Worm (Caenorhabditis elegans) whole organism, L3 larva: ENCODE data around the gene col-159.

Experiments
- ama-1 ChIP-seq: fragments of 150-350 bp; optimal IDR thresholded peaks from 2 replicates; lab custom pipeline; 2018
- egl-27 ChIP-seq: sonication (generic microtip); optimal IDR thresholded peaks from 4 replicates; lab custom pipeline; 2017; ENCODE audit warnings: missing biosample characterization, missing genetic modification reagents, missing genetic modification characterization
- fkh-10 ChIP-seq: sonication (generic microtip); optimal IDR thresholded peaks from 2 replicates; lab custom pipeline; 2017; ENCODE audit warnings: missing biosample characterization, missing genetic modification reagents, missing genetic modification characterization
- mdl-1 ChIP-seq: fragments of 150-350 bp; optimal IDR thresholded peaks from 2 replicates; lab custom pipeline; 2014; ENCODE audit warnings: missing biosample characterization, missing genetic modification characterization
- nhr-12 ChIP-seq: fragments of 150-350 bp; optimal IDR thresholded peaks from 2 replicates; lab custom pipeline; 2014; ENCODE audit warnings: missing biosample characterization, missing genetic modification characterization
- nhr-77 ChIP-seq: fragments of 150-350 bp; optimal IDR thresholded peaks from 2 replicates; lab custom pipeline; 2014; ENCODE audit warnings: missing biosample characterization, missing genetic modification characterization
- unc-39 ChIP-seq: sonication (generic microtip); optimal IDR thresholded peaks from 4 replicates; lab custom pipeline; 2017; ENCODE audit warnings: missing biosample characterization, missing genetic modification characterization

DNA sequence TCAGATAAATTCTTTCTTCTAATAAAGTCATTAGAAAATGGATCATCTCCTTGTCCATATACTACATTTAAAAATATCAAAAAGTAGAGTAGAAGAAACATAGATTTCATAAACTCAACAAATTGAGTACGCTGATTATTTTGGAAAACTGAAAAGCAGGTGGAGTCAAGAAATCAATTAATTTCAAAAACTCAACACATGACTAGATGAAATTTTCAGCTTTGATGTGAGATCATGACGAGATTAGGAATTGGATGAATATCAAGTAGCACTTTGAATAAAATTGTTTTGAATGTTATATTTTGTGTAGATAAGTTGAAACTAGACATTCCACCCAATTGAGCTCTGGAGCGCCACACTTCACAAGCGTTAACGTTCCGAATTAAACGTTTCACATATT, 6.4 kb downstream of the col-159 start, which contains the start of gene F57B1.1:
- TF ChIP-seq egl-27, result no peak
- no peak for TF ChIP-seq ama-1
- TF ChIP-seq unc-39 (tag; lab: Kevin White, UChicago), result no peak
- no peak for TF ChIP-seq mdl-1 (tag; lab: Kevin White, UChicago)
- TF ChIP-seq fkh-10 (GFP tag; lab: Kevin White, UChicago), result no peak
- no peak for TF ChIP-seq nhr-77 (tag; lab: Kevin White, UChicago)
- TF ChIP-seq nhr-12 (tag; lab: Kevin White, UChicago), result no peak
